Fruit fly (Drosophila melanogaster) whole organism, embryonic: ENCODE results near the gene NaPi-III.

Experiments used
- ATbp ChIP-seq: fragments of 200-800 bp; sonication (Bioruptor generic); optimal IDR thresholded peaks from 2 replicates; lab custom pipeline; 2017; ENCODE audit warnings: missing biosample characterization, mild to moderate bottlenecking, missing genetic modification characterization, missing genetic modification reagents
- Atf-2 ChIP-seq: fragments of 200-800 bp; sonication (Bioruptor generic); optimal IDR thresholded peaks from 2 replicates; lab custom pipeline; 2016; ENCODE audit warnings: missing biosample characterization, missing genetic modification characterization
- Bdp1 ChIP-seq: fragments of 200-800 bp; sonication (Bioruptor generic); optimal IDR thresholded peaks from 3 replicates; lab custom pipeline; 2016; ENCODE audit warnings: missing biosample characterization, missing genetic modification characterization
- Bgb ChIP-seq: fragments of 200-800 bp; sonication (Bioruptor generic); IDR thresholded peaks from 2 replicates; pipeline ENCODE4 v1.3.6; 2022; ENCODE audit warnings: missing biosample characterization, missing genetic modification characterization; ENCODE audit not compliant: partially characterized antibody
- CG10543 ChIP-seq: fragments of 200-800 bp; sonication (Bioruptor generic); optimal IDR thresholded peaks from 3 replicates; lab custom pipeline; 2017; ENCODE audit warnings: missing biosample characterization, mild to moderate bottlenecking, missing genetic modification characterization, moderate library complexity
- CG11504 ChIP-seq: fragments of 200-800 bp; sonication (Bioruptor generic); optimal IDR thresholded peaks from 3 replicates; lab custom pipeline; 2019; ENCODE audit warnings: missing biosample characterization, mild to moderate bottlenecking, missing genetic modification characterization, moderate library complexity
- CG11723 ChIP-seq: fragments of 200-800 bp; sonication (Bioruptor generic); optimal IDR thresholded peaks from 2 replicates; lab custom pipeline; 2017; ENCODE audit warnings: missing biosample characterization, mild to moderate bottlenecking, missing genetic modification characterization
- CG14014 ChIP-seq: fragments of 200-800 bp; sonication (Bioruptor generic); IDR thresholded peaks from 2 replicates; pipeline ENCODE4 v1.3.6; 2022; ENCODE audit warnings: missing biosample characterization, missing genetic modification characterization
- CG15011 ChIP-seq: fragments of 200-800 bp; sonication (Bioruptor generic); optimal IDR thresholded peaks from 3 replicates; lab custom pipeline; 2018; ENCODE audit warnings: missing biosample characterization, mild to moderate bottlenecking, missing genetic modification characterization
- CG15696 ChIP-seq: fragments of 200-800 bp; sonication (Bioruptor generic); optimal IDR thresholded peaks from 2 replicates; lab custom pipeline; 2019; ENCODE audit warnings: missing biosample characterization, mild to moderate bottlenecking, missing genetic modification characterization, moderate library complexity
- CG16779 ChIP-seq: fragments of 200-800 bp; sonication (Bioruptor generic); IDR thresholded peaks from 2 replicates; pipeline ENCODE4 v1.3.6; 2022; ENCODE audit warnings: missing biosample characterization, missing genetic modification characterization
- CG31388 ChIP-seq: fragments of 200-800 bp; sonication (Bioruptor generic); optimal IDR thresholded peaks from 2 replicates; lab custom pipeline; 2016; ENCODE audit warnings: missing biosample characterization, missing genetic modification characterization
- CG42726 ChIP-seq: fragments of 200-800 bp; sonication (Bioruptor generic); IDR thresholded peaks from 2 replicates; pipeline ENCODE4 v1.3.6; 2022; ENCODE audit warnings: missing biosample characterization, missing genetic modification characterization; ENCODE audit not compliant: partially characterized antibody
- CG7357 ChIP-seq: fragments of 200-800 bp; sonication (Bioruptor generic); IDR thresholded peaks from 3 replicates; pipeline ENCODE4 v1.3.6; 2022; ENCODE audit warnings: missing biosample characterization, missing genetic modification characterization
- CG7745 ChIP-seq: fragments of 200-800 bp; sonication (Bioruptor generic); optimal IDR thresholded peaks from 2 replicates; lab custom pipeline; 2018; ENCODE audit warnings: missing biosample characterization, mild to moderate bottlenecking, missing genetic modification characterization, moderate library complexity
- CG9817 ChIP-seq: fragments of 200-800 bp; sonication (Bioruptor generic); optimal IDR thresholded peaks from 2 replicates; lab custom pipeline; 2018; ENCODE audit warnings: missing biosample characterization, mild to moderate bottlenecking, missing genetic modification characterization, moderate library complexity
- CTCF ChIP-seq: fragments of 200-800 bp; sonication (Bioruptor generic); optimal IDR thresholded peaks from 2 replicates; lab custom pipeline; 2017; ENCODE audit warnings: missing biosample characterization, mild to moderate bottlenecking, missing genetic modification characterization, moderate library complexity
- Dek ChIP-seq: fragments of 200-800 bp; sonication (Bioruptor generic); optimal IDR thresholded peaks from 3 replicates; lab custom pipeline; 2019; ENCODE audit warnings: missing biosample characterization, mild to moderate bottlenecking, missing genetic modification characterization, moderate library complexity
- Dref ChIP-seq: fragments of 200-800 bp; sonication (Bioruptor generic); IDR thresholded peaks from 2 replicates; pipeline ENCODE4 v1.3.6; 2022; ENCODE audit warnings: missing biosample characterization, missing genetic modification characterization
- ERR ChIP-seq: fragments of 200-800 bp; sonication (Bioruptor generic); optimal IDR thresholded peaks from 2 replicates; lab custom pipeline; 2016; ENCODE audit warnings: missing biosample characterization, missing genetic modification characterization
- Fer1 ChIP-seq: fragments of 200-800 bp; sonication (Bioruptor generic); optimal IDR thresholded peaks from 2 replicates; lab custom pipeline; 2017; ENCODE audit warnings: missing biosample characterization, mild to moderate bottlenecking, missing genetic modification characterization
- GATAe ChIP-seq: fragments of 200-800 bp; sonication (Bioruptor generic); conservative IDR thresholded peaks from 2 replicates; pipeline ENCODE4 v1.3.6; 2022; ENCODE audit warnings: missing biosample characterization, missing genetic modification characterization
- Hr51 ChIP-seq, 2 experiments: fragments of 200-800 bp; sonication (Bioruptor generic); optimal IDR thresholded peaks; 2 replicates in 1 of 2; 3 replicates in 1 of 2; lab custom pipeline; 2016 to 2018; ENCODE audit warnings: missing biosample characterization in 2 of 2, missing genetic modification characterization in 2 of 2, mild to moderate bottlenecking in 1 of 2, moderate library complexity in 1 of 2
- MESR4 ChIP-seq: fragments of 200-800 bp; sonication (Bioruptor generic); optimal IDR thresholded peaks from 2 replicates; lab custom pipeline; 2018; ENCODE audit warnings: missing biosample characterization, mild to moderate bottlenecking, missing genetic modification characterization, moderate library complexity
- Mes4 ChIP-seq: fragments of 200-800 bp; sonication (Bioruptor generic); optimal IDR thresholded peaks from 2 replicates; lab custom pipeline; 2016; ENCODE audit warnings: missing biosample characterization, missing genetic modification characterization
- Myb ChIP-seq: fragments of 200-800 bp; sonication (Bioruptor generic); optimal IDR thresholded peaks from 2 replicates; lab custom pipeline; 2016; ENCODE audit warnings: missing biosample characterization, missing genetic modification characterization
- NC2α ChIP-seq: fragments of 200-800 bp; sonication (Bioruptor generic); optimal IDR thresholded peaks from 2 replicates; lab custom pipeline; 2016; ENCODE audit warnings: missing biosample characterization, missing genetic modification characterization
- disco-r ChIP-seq: fragments of 200-800 bp; sonication (Bioruptor generic); optimal IDR thresholded peaks from 2 replicates; lab custom pipeline; 2016; ENCODE audit warnings: missing biosample characterization, missing genetic modification characterization
- dmrt11E ChIP-seq: fragments of 200-800 bp; sonication (Bioruptor generic); optimal IDR thresholded peaks from 3 replicates; lab custom pipeline; 2018; ENCODE audit warnings: missing biosample characterization, mild to moderate bottlenecking, missing genetic modification characterization, moderate library complexity
- dpn ChIP-seq, 2 experiments: fragments of 200-800 bp; sonication (Bioruptor generic); optimal IDR thresholded peaks; 3 replicates each; lab custom pipeline; 2016; ENCODE audit warnings: missing biosample characterization in 2 of 2, missing genetic modification characterization in 2 of 2
- dysf ChIP-seq: fragments of 200-800 bp; sonication (Bioruptor generic); IDR thresholded peaks from 3 replicates; pipeline ENCODE4 v1.3.6; 2022; ENCODE audit warnings: missing biosample characterization, missing genetic modification characterization
- ems ChIP-seq: fragments of 200-800 bp; sonication (Bioruptor generic); optimal IDR thresholded peaks from 3 replicates; lab custom pipeline; 2016; ENCODE audit warnings: missing biosample characterization, missing genetic modification characterization
- fd102C ChIP-seq: fragments of 200-800 bp; sonication (Bioruptor generic); optimal IDR thresholded peaks from 2 replicates; lab custom pipeline; 2018; ENCODE audit warnings: missing biosample characterization, mild to moderate bottlenecking, missing genetic modification characterization, moderate library complexity
- fd3F ChIP-seq: fragments of 200-800 bp; sonication (Bioruptor generic); optimal IDR thresholded peaks from 2 replicates; lab custom pipeline; 2018; ENCODE audit warnings: missing biosample characterization, mild to moderate bottlenecking, missing genetic modification characterization, moderate library complexity
- fd96Cb ChIP-seq: fragments of 200-800 bp; sonication (Bioruptor generic); optimal IDR thresholded peaks from 2 replicates; lab custom pipeline; 2018; ENCODE audit warnings: missing biosample characterization, mild to moderate bottlenecking, missing genetic modification characterization, moderate library complexity
- ftz-f1 ChIP-seq: fragments of 200-800 bp; sonication (Bioruptor generic); optimal IDR thresholded peaks from 2 replicates; lab custom pipeline; 2016; ENCODE audit warnings: missing biosample characterization, missing genetic modification characterization
- fu2 ChIP-seq: fragments of 200-800 bp; sonication (Bioruptor generic); optimal IDR thresholded peaks from 2 replicates; lab custom pipeline; 2016; ENCODE audit warnings: missing biosample characterization, missing genetic modification characterization
- gt ChIP-seq: fragments of 200-800 bp; sonication (Bioruptor generic); IDR thresholded peaks from 2 replicates; pipeline ENCODE4 v1.3.6; 2022; ENCODE audit warnings: missing biosample characterization, missing genetic modification characterization
- hbn ChIP-seq: fragments of 200-800 bp; sonication (Bioruptor generic); IDR thresholded peaks from 2 replicates; pipeline ENCODE4 v1.3.6; 2022; ENCODE audit warnings: missing biosample characterization, missing genetic modification characterization; ENCODE audit not compliant: partially characterized antibody
- jumu ChIP-seq: fragments of 200-800 bp; sonication (Bioruptor generic); optimal IDR thresholded peaks from 3 replicates; lab custom pipeline; 2016; ENCODE audit warnings: missing biosample characterization, missing genetic modification characterization
- kni ChIP-seq: fragments of 200-800 bp; sonication (Bioruptor generic); optimal IDR thresholded peaks from 3 replicates; lab custom pipeline; 2017; ENCODE audit warnings: mild to moderate bottlenecking, missing biosample characterization, missing genetic modification reagents, missing genetic modification characterization
- lmd ChIP-seq: fragments of 200-800 bp; sonication (Bioruptor generic); IDR thresholded peaks from 2 replicates; pipeline ENCODE4 v1.3.6; 2022; ENCODE audit warnings: missing biosample characterization, missing genetic modification characterization
- lov ChIP-seq, 2 experiments: fragments of 200-800 bp in 1 of 2; fragments of >200 bp in 1 of 2; sonication (Bioruptor generic) in 1 of 2; IDR thresholded peaks in 1 of 2; optimal IDR thresholded peaks in 1 of 2; 2 replicates in 1 of 2; 3 replicates in 1 of 2; pipeline versions ENCODE4 v1.3.6 to Lab custom; 2017 to 2022; ENCODE audit warnings: missing biosample characterization in 1 of 2, missing genetic modification characterization in 1 of 2
- nmo ChIP-seq: fragments of 200-800 bp; sonication (Bioruptor generic); optimal IDR thresholded peaks from 2 replicates; lab custom pipeline; 2018; ENCODE audit warnings: missing biosample characterization, mild to moderate bottlenecking, missing genetic modification characterization, moderate library complexity
- sna ChIP-seq: fragments of 200-800 bp; sonication (Bioruptor generic); IDR thresholded peaks from 2 replicates; pipeline ENCODE4 v1.3.6; 2022; ENCODE audit warnings: missing biosample characterization, missing genetic modification characterization; ENCODE audit not compliant: partially characterized antibody
- toy ChIP-seq: fragments of 200-800 bp; sonication (Bioruptor generic); IDR thresholded peaks from 2 replicates; pipeline ENCODE4 v1.3.6; 2022; ENCODE audit warnings: missing biosample characterization, missing genetic modification characterization
- unpg ChIP-seq: fragments of 200-800 bp; sonication (Bioruptor generic); optimal IDR thresholded peaks from 3 replicates; lab custom pipeline; 2018; ENCODE audit warnings: missing biosample characterization, mild to moderate bottlenecking, missing genetic modification characterization, moderate library complexity
- usp ChIP-seq: fragments of >200 bp; optimal IDR thresholded peaks from 2 replicates; lab custom pipeline; 2017; ENCODE audit warnings: missing biosample characterization, missing genetic modification characterization
- zen2 ChIP-seq: fragments of 200-800 bp; sonication (Bioruptor generic); IDR thresholded peaks from 3 replicates; pipeline ENCODE4 v1.3.6; 2022; ENCODE audit warnings: missing biosample characterization, missing genetic modification characterization; ENCODE audit not compliant: partially characterized antibody

NaPi-III gene

dm6 chr3L:11089805-11090440, 33.2 kb upstream of the NaPi-III start (continued):
- TF ChIP-seq CG15011 (GFP tag; lab: Kevin White, UChicago) (peak; percentile 67), lmd (peak; percentile 84; the same call in 1 of the 2 replicates), Dek (tag; lab: Kevin White, UChicago) (peak; percentile 76), disco-r (GFP tag; lab: Kevin White, UChicago) (peak; percentile 73), Fer1 (GFP tag; lab: Kevin White, UChicago) (peak; percentile 91), Dref (no peak), usp (GFP tag; lab: Kevin White, UChicago) (no peak), CTCF (GFP tag; lab: Kevin White, UChicago) (peak; percentile 63), kni (GFP tag; lab: Kevin White, UChicago) (peak; percentile 93), fd102C (peak; percentile 93), CG7745 (tag; lab: Kevin White, UChicago) (peak; percentile 69), CG31388 (peak; percentile 81), Mes4 (GFP tag; lab: Kevin White, UChicago) (peak; percentile 85), CG42726 (GFP tag; lab: Robert Waterston, UW) (no peak), Bgb (GFP tag; lab: Robert Waterston, UW) (no peak), CG10543 (GFP tag; lab: Kevin White, UChicago) (peak; percentile 65), fd3F (GFP tag; lab: Kevin White, UChicago) (peak; percentile 75), Bdp1 (GFP tag; lab: Kevin White, UChicago) (peak; percentile 79), dysf (peak; percentile 87; the same call in 1 of the 3 replicates), CG9817 (tag; lab: Kevin White, UChicago) (peak; percentile 45), unpg (GFP tag; lab: Kevin White, UChicago) (peak; percentile 86), MESR4 (GFP tag; lab: Kevin White, UChicago) (no peak), fu2 (peak; percentile 51), ERR (GFP tag; lab: Kevin White, UChicago) (no peak), CG15696 (tag; lab: Kevin White, UChicago) (peak; percentile 93), dmrt11E (tag; lab: Kevin White, UChicago) (peak; percentile 89), zen2 (GFP tag; lab: Robert Waterston, UW) (no peak), gt (peak; percentile 21; the same call in 1 of the 2 replicates), toy (GFP tag; lab: Robert Waterston, UW) (0 out of 2 replicates have a peak, but pooled peaks have one; percentile 8), sna (no peak), jumu (GFP tag; lab: Kevin White, UChicago) (peak; percentile 68), ems (GFP tag; lab: Kevin White, UChicago) (peak; percentile 87), CG7357 (no peak; the same call in none of the 3 replicates), CG16779 (GFP tag; lab: Robert Waterston, UW) (no peak), lov (optimal IDR thresholded peaks at IDR 0.05; lab: Kevin White, UChicago) (no peak), lov (GFP tag; IDR thresholded peaks at IDR 0.05; lab: Robert Waterston, UW) (peak; percentile 82), Myb (peak; percentile 57), GATAe (no peak), dpn (GFP tag; optimal IDR thresholded peaks at IDR 0.05; lab: Kevin White, UChicago) (peak; percentile 73 to 88), nmo (GFP tag; lab: Kevin White, UChicago) (peak; percentile 96), NC2α (peak; percentile 87), Atf-2 (GFP tag; lab: Kevin White, UChicago) (peak; percentile 88), fd96Cb (tag; lab: Kevin White, UChicago) (peak; percentile 89), Hr51 (GFP tag; optimal IDR thresholded peaks at IDR 0.05; lab: Kevin White, UChicago) (peak; percentile 68 to 97), CG14014 (GFP tag; lab: Robert Waterston, UW) (peak; percentile 77), CG11504 (tag; lab: Kevin White, UChicago) (peak; percentile 96), ftz-f1 (no peak), hbn (GFP tag; lab: Robert Waterston, UW) (no peak), ATbp (GFP tag; lab: Kevin White, UChicago) (peak; percentile 86), CG11723 (GFP tag; lab: Kevin White, UChicago) (peak; percentile 91)
